Fruit fly (Drosophila melanogaster) whole organism, wandering third instar larva: Measurements from ENCODE around the gene THADA.

ENCODE experiments used
- Abd-B ChIP-seq: fragments of >200 bp; optimal IDR thresholded peaks from 2 replicates; lab custom pipeline; 2017; ENCODE audit warnings: missing biosample characterization, missing genetic modification characterization
- CG32264 ChIP-seq: fragments of 200-800 bp; sonication (Bioruptor generic); optimal IDR thresholded peaks from 2 replicates; lab custom pipeline; 2016; ENCODE audit warnings: missing biosample characterization, missing genetic modification characterization
- CG9705 ChIP-seq: fragments of 200-800 bp; sonication (Bioruptor generic); optimal IDR thresholded peaks from 2 replicates; lab custom pipeline; 2018; ENCODE audit warnings: missing biosample characterization, mild to moderate bottlenecking, missing genetic modification characterization
- CrebA ChIP-seq: fragments of 200-800 bp; sonication (Bioruptor generic); optimal IDR thresholded peaks from 2 replicates; lab custom pipeline; 2016; ENCODE audit warnings: missing biosample characterization, mild to moderate bottlenecking, missing genetic modification characterization, borderline replicate concordance
- Dfd ChIP-seq: fragments of >200 bp; optimal IDR thresholded peaks from 2 replicates; lab custom pipeline; 2017; ENCODE audit warnings: missing biosample characterization, missing genetic modification characterization
- Dif ChIP-seq: fragments of 200-275, 200-300 bp; sonication (Bioruptor generic); optimal IDR thresholded peaks from 2 replicates; lab custom pipeline; 2018; ENCODE audit warnings: missing biosample characterization, missing genetic modification characterization; ENCODE audit not compliant: partially characterized antibody
- GATAd ChIP-seq: sonication (Bioruptor generic); optimal IDR thresholded peaks from 2 replicates; lab custom pipeline; 2016; ENCODE audit warnings: missing biosample characterization, missing genetic modification characterization
- HLH106 ChIP-seq: fragments of 200-800 bp; optimal IDR thresholded peaks from 3 replicates; lab custom pipeline; 2019; ENCODE audit warnings: missing biosample characterization, mild to moderate bottlenecking, missing genetic modification characterization, moderate library complexity
- Hnf4 ChIP-seq: fragments of 200-800 bp; sonication (Bioruptor generic); optimal IDR thresholded peaks from 2 replicates; lab custom pipeline; 2016; ENCODE audit warnings: missing biosample characterization, mild to moderate bottlenecking, missing genetic modification characterization
- Hr78 ChIP-seq: fragments of >200 bp; optimal IDR thresholded peaks from 2 replicates; lab custom pipeline; 2017; ENCODE audit warnings: missing biosample characterization, missing genetic modification characterization
- Hr83 ChIP-seq: fragments of 200-300 bp; sonication (Bioruptor generic); optimal IDR thresholded peaks from 2 replicates; lab custom pipeline; 2016; ENCODE audit warnings: missing biosample characterization, mild to moderate bottlenecking, missing genetic modification characterization, moderate library complexity; ENCODE audit not compliant: poor library complexity, severe bottlenecking
- Jra ChIP-seq: sonication (Bioruptor generic); optimal IDR thresholded peaks from 2 replicates; lab custom pipeline; 2016; ENCODE audit warnings: missing biosample characterization, missing genetic modification characterization
- Mio ChIP-seq: sonication (Bioruptor generic); optimal IDR thresholded peaks from 2 replicates; lab custom pipeline; 2016; ENCODE audit warnings: missing biosample characterization, missing genetic modification characterization
- Myc ChIP-seq: fragments of >200 bp; optimal IDR thresholded peaks from 2 replicates; lab custom pipeline; 2017
- N ChIP-seq: fragments of >200 bp; optimal IDR thresholded peaks from 2 replicates; lab custom pipeline; 2018; ENCODE audit warnings: missing biosample characterization, missing external identifiers, missing genetic modification characterization
- OdsH ChIP-seq: fragments of 200-800 bp; sonication (Bioruptor generic); optimal IDR thresholded peaks from 2 replicates; lab custom pipeline; 2016; ENCODE audit warnings: missing biosample characterization, mild to moderate bottlenecking, missing genetic modification characterization
- Rel ChIP-seq, 2 experiments: fragments of 200-800 bp; sonication (Bioruptor generic) in 1 of 2; optimal IDR thresholded peaks; 2 replicates in 1 of 2; 3 replicates in 1 of 2; lab custom pipeline; 2016 to 2019; ENCODE audit warnings: mild to moderate bottlenecking in 2 of 2, missing biosample characterization in 2 of 2, missing genetic modification characterization in 2 of 2, moderate library complexity in 1 of 2
- Sp1 ChIP-seq: fragments of 200-800 bp; sonication (Bioruptor generic); optimal IDR thresholded peaks from 3 replicates; lab custom pipeline; 2019; ENCODE audit warnings: missing biosample characterization, mild to moderate bottlenecking, missing genetic modification characterization, moderate library complexity
- Vsx2 ChIP-seq: fragments of 200-300, 225-300 bp; sonication (Bioruptor generic); optimal IDR thresholded peaks from 2 replicates; lab custom pipeline; 2018; ENCODE audit warnings: missing biosample characterization, missing genetic modification characterization; ENCODE audit not compliant: partially characterized antibody
- br ChIP-seq: fragments of 200-800 bp; sonication (Bioruptor generic); optimal IDR thresholded peaks from 2 replicates; lab custom pipeline; 2016; ENCODE audit warnings: missing biosample characterization, missing genetic modification characterization
- brk ChIP-seq: fragments of 200-800 bp; sonication (Bioruptor generic); optimal IDR thresholded peaks from 2 replicates; lab custom pipeline; 2016; ENCODE audit warnings: missing biosample characterization, mild to moderate bottlenecking, missing genetic modification characterization
- dl ChIP-seq, 2 experiments: fragments of 175-275, 200-275 bp in 1 of 2; fragments of 200-275 bp in 1 of 2; sonication (Bioruptor generic); optimal IDR thresholded peaks; lab custom pipeline; 2018; ENCODE audit warnings: mild to moderate bottlenecking in 2 of 2, missing biosample characterization in 2 of 2, missing genetic modification characterization in 2 of 2, moderate library complexity in 2 of 2; ENCODE audit not compliant: partially characterized antibody in 2 of 2, insufficient read depth in 1 of 2
- dmrt93B ChIP-seq: fragments of 200-800 bp; sonication (Bioruptor generic); optimal IDR thresholded peaks from 2 replicates; lab custom pipeline; 2018; ENCODE audit warnings: missing biosample characterization, mild to moderate bottlenecking, missing genetic modification characterization
- dsf ChIP-seq: sonication (Bioruptor generic); optimal IDR thresholded peaks from 2 replicates; lab custom pipeline; 2016; ENCODE audit warnings: missing biosample characterization, missing genetic modification characterization, borderline replicate concordance
- ey ChIP-seq: fragments of 200-800 bp; sonication (Bioruptor generic); optimal IDR thresholded peaks from 2 replicates; lab custom pipeline; 2016; ENCODE audit warnings: missing biosample characterization, missing genetic modification characterization
- foxo ChIP-seq, 2 experiments: fragments of 200-800 bp; sonication (Bioruptor generic); optimal IDR thresholded peaks; 2 replicates in 1 of 2; 3 replicates in 1 of 2; lab custom pipeline; 2016 to 2017; ENCODE audit warnings: missing biosample characterization in 2 of 2, missing genetic modification characterization in 2 of 2
- fru ChIP-seq: fragments of 200-800 bp; sonication (Bioruptor generic); optimal IDR thresholded peaks from 3 replicates; lab custom pipeline; 2016; ENCODE audit warnings: missing biosample characterization, mild to moderate bottlenecking, missing genetic modification characterization
- h ChIP-seq: fragments of 200-800 bp; sonication (Bioruptor generic); optimal IDR thresholded peaks from 3 replicates; lab custom pipeline; 2016; ENCODE audit warnings: missing biosample characterization, mild to moderate bottlenecking, missing genetic modification characterization
- jim ChIP-seq: fragments of 175-275, 200-325 bp; sonication (Bioruptor generic); optimal IDR thresholded peaks from 2 replicates; lab custom pipeline; 2016; ENCODE audit warnings: missing biosample characterization, mild to moderate bottlenecking, missing genetic modification characterization
- lola ChIP-seq: fragments of >200 bp; optimal IDR thresholded peaks from 2 replicates; lab custom pipeline; 2017; ENCODE audit warnings: missing biosample characterization, missing genetic modification characterization
- pan ChIP-seq: fragments of >200 bp; optimal IDR thresholded peaks from 2 replicates; lab custom pipeline; 2017
- psq ChIP-seq: fragments of 200-800 bp; sonication (Bioruptor generic); optimal IDR thresholded peaks from 3 replicates; lab custom pipeline; 2017; ENCODE audit warnings: missing biosample characterization, mild to moderate bottlenecking, missing genetic modification characterization, moderate library complexity
- rgr ChIP-seq: fragments of 200-800 bp; sonication (Bioruptor generic); optimal IDR thresholded peaks from 3 replicates; lab custom pipeline; 2016; ENCODE audit warnings: missing biosample characterization, mild to moderate bottlenecking, missing genetic modification characterization
- sage ChIP-seq: fragments of 200-800 bp; sonication (Bioruptor generic); optimal IDR thresholded peaks from 2 replicates; lab custom pipeline; 2016; ENCODE audit warnings: missing biosample characterization, mild to moderate bottlenecking, missing genetic modification characterization
- sv ChIP-seq: fragments of 200-800 bp; sonication (Bioruptor generic); optimal IDR thresholded peaks from 3 replicates; lab custom pipeline; 2016; ENCODE audit warnings: missing biosample characterization, missing genetic modification characterization
- tai ChIP-seq: sonication (Bioruptor generic); optimal IDR thresholded peaks from 2 replicates; lab custom pipeline; 2016; ENCODE audit warnings: missing biosample characterization, missing genetic modification characterization
- usp ChIP-seq: fragments of >200 bp; optimal IDR thresholded peaks from 2 replicates; lab custom pipeline; 2017; ENCODE audit warnings: missing biosample characterization, missing genetic modification characterization
- woc ChIP-seq: sonication (Bioruptor generic); optimal IDR thresholded peaks from 2 replicates; lab custom pipeline; 2016; ENCODE audit warnings: missing biosample characterization, mild to moderate bottlenecking, missing genetic modification characterization

Gene THADA

dm6 chrX:19846701-19847383 lies 18.5 kb downstream of the THADA start:
- TF ChIP-seq tai (GFP tag; lab: Kevin White, UChicago) (no peak), HLH106 (tag; lab: Kevin White, UChicago) (peak; percentile 90), Abd-B (GFP tag; lab: Kevin White, UChicago) (no peak), sv (GFP tag; lab: Kevin White, UChicago) (peak; percentile 80), Myc (lab: Kevin White, UChicago) (no peak), sage (peak; percentile 12), Hr83 (no peak), Vsx2 (GFP tag; lab: Kevin White, UChicago) (no peak), GATAd (GFP tag; lab: Kevin White, UChicago) (no peak), psq (peak; percentile 84), CG9705 (GFP tag; lab: Kevin White, UChicago) (peak; percentile 77), brk (GFP tag; lab: Kevin White, UChicago) (no peak), jim (GFP tag; lab: Kevin White, UChicago) (no peak), OdsH (peak; percentile 77), usp (GFP tag; lab: Kevin White, UChicago) (no peak), Jra (GFP tag; lab: Kevin White, UChicago) (peak; percentile 77), Rel (GFP tag; optimal IDR thresholded peaks at IDR 0.05; lab: Kevin White, UChicago) (no peak), Rel (tag; optimal IDR thresholded peaks at IDR 0.05; lab: Kevin White, UChicago) (peak; percentile 54), ey (GFP tag; lab: Kevin White, UChicago) (peak; percentile 86), rgr (GFP tag; lab: Kevin White, UChicago) (peak; percentile 81), CrebA (GFP tag; lab: Kevin White, UChicago) (no peak), N (GFP tag; lab: Kevin White, UChicago) (no peak), Dif (GFP tag; lab: Kevin White, UChicago) (no peak), Mio (GFP tag; lab: Kevin White, UChicago) (no peak), CG32264 (GFP tag; lab: Kevin White, UChicago) (peak; percentile 75), dmrt93B (GFP tag; lab: Kevin White, UChicago) (peak; percentile 85), dl (GFP tag; optimal IDR thresholded peaks at IDR 0.05; lab: Kevin White, UChicago; ENCODE audit: insufficient read depth in 1 of 2, partially characterized antibody in 2 of 2) (no peak), Sp1 (GFP tag; lab: Kevin White, UChicago) (peak; percentile 87), pan (lab: Kevin White, UChicago) (no peak), h (GFP tag; lab: Kevin White, UChicago) (peak; percentile 85), dsf (GFP tag; lab: Kevin White, UChicago) (peak; percentile 6), Hr78 (GFP tag; lab: Kevin White, UChicago) (no peak), woc (peak; percentile 75), foxo (GFP tag; optimal IDR thresholded peaks at IDR 0.05; lab: Kevin White, UChicago) (peak in 1 of 2 experiments; percentile 92), lola (GFP tag; lab: Kevin White, UChicago) (no peak), Hnf4 (GFP tag; lab: Kevin White, UChicago) (peak; percentile 63), fru (GFP tag; lab: Kevin White, UChicago) (peak; percentile 94), br (GFP tag; lab: Kevin White, UChicago) (peak; percentile 88), Dfd (GFP tag; lab: Kevin White, UChicago) (no peak)

DNA sequence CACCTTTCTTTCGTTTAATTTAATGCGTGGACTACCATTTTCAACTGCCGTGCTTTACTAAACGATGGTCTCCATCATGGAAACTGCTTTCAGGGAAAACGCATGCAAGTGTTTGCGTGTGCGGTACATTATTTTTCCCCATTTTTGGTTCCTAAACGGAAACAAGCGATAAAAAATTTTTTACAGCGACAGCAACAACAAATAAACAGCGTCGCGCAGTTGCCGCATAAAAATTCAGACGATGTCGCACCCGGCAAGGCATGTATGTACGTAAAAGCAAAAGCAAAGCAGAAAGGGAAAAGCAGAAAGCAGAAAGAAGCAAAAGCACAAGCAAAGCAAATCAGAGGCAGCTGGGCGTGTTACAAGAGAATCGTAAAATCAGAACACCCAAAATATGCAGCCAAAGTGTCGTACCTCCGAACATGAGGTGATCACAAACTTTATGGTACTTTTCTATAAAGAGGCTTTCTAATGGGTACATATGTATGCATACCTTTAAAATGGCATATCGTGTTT lies 19.7 kb downstream of the THADA start:
- TF ChIP-seq psq (peak; percentile 36), dsf (GFP tag; lab: Kevin White, UChicago) (no peak)
